Fruit fly (Drosophila melanogaster) whole organism, embryonic: Measurements from ENCODE around the gene CG11560.

ENCODE experiments used
- BtbVII ChIP-seq: fragments of 200-800 bp; sonication (Bioruptor generic); optimal IDR thresholded peaks from 3 replicates; lab custom pipeline; 2017; ENCODE audit warnings: missing biosample characterization, mild to moderate bottlenecking, missing genetic modification characterization
- CG10654 ChIP-seq: fragments of 200-800 bp; sonication (Bioruptor generic); optimal IDR thresholded peaks from 2 replicates; lab custom pipeline; 2016; ENCODE audit warnings: missing biosample characterization, missing genetic modification characterization
- CG11504 ChIP-seq: fragments of 200-800 bp; sonication (Bioruptor generic); optimal IDR thresholded peaks from 3 replicates; lab custom pipeline; 2019; ENCODE audit warnings: missing biosample characterization, mild to moderate bottlenecking, missing genetic modification characterization, moderate library complexity
- CG12299 ChIP-seq: fragments of 200-800 bp; sonication (Bioruptor generic); optimal IDR thresholded peaks from 2 replicates; lab custom pipeline; 2018; ENCODE audit warnings: missing biosample characterization, mild to moderate bottlenecking, missing genetic modification characterization
- CG1233 ChIP-seq: fragments of 200-800 bp; sonication (Bioruptor generic); optimal IDR thresholded peaks from 4 replicates; lab custom pipeline; 2018; ENCODE audit warnings: missing biosample characterization, mild to moderate bottlenecking, missing genetic modification characterization
- CG14014 ChIP-seq: fragments of 200-800 bp; sonication (Bioruptor generic); IDR thresholded peaks from 2 replicates; pipeline ENCODE4 v1.3.6; 2022; ENCODE audit warnings: missing biosample characterization, missing genetic modification characterization
- CG15011 ChIP-seq: fragments of 200-800 bp; sonication (Bioruptor generic); optimal IDR thresholded peaks from 3 replicates; lab custom pipeline; 2018; ENCODE audit warnings: missing biosample characterization, mild to moderate bottlenecking, missing genetic modification characterization
- CG1602 ChIP-seq: fragments of 200-800 bp; sonication (Bioruptor generic); optimal IDR thresholded peaks from 3 replicates; lab custom pipeline; 2016; ENCODE audit warnings: missing biosample characterization, missing genetic modification characterization
- CG17359 ChIP-seq: fragments of 200-800 bp; sonication (Bioruptor generic); optimal IDR thresholded peaks from 3 replicates; lab custom pipeline; 2018; ENCODE audit warnings: missing biosample characterization, mild to moderate bottlenecking, missing genetic modification characterization, moderate library complexity
- CG18619 ChIP-seq: fragments of 200-800 bp; sonication (Bioruptor generic); optimal IDR thresholded peaks from 3 replicates; lab custom pipeline; 2017; ENCODE audit warnings: missing biosample characterization, mild to moderate bottlenecking, missing genetic modification characterization
- CG2202 ChIP-seq: fragments of 200-800 bp; sonication (Bioruptor generic); optimal IDR thresholded peaks from 2 replicates; lab custom pipeline; 2018; ENCODE audit warnings: missing biosample characterization, mild to moderate bottlenecking, missing genetic modification characterization
- CG2712 ChIP-seq: fragments of 200-800 bp; optimal IDR thresholded peaks from 3 replicates; lab custom pipeline; 2019; ENCODE audit warnings: missing biosample characterization, mild to moderate bottlenecking, missing genetic modification characterization, moderate library complexity
- CG31441 ChIP-seq: fragments of 200-800 bp; sonication (Bioruptor generic); IDR thresholded peaks from 2 replicates; pipeline ENCODE4 v1.3.6; 2022; ENCODE audit warnings: missing biosample characterization, missing genetic modification characterization
- CG3281 ChIP-seq: fragments of 200-800 bp; sonication (Bioruptor generic); optimal IDR thresholded peaks from 3 replicates; lab custom pipeline; 2017; ENCODE audit warnings: missing biosample characterization, mild to moderate bottlenecking, missing genetic modification characterization
- CG3838 ChIP-seq: fragments of 200-800 bp; sonication (Bioruptor generic); optimal IDR thresholded peaks from 3 replicates; lab custom pipeline; 2016; ENCODE audit warnings: missing biosample characterization, missing genetic modification characterization
- CG4707 ChIP-seq: fragments of 200-800 bp; sonication (Bioruptor generic); optimal IDR thresholded peaks from 2 replicates; lab custom pipeline; 2018; ENCODE audit warnings: missing biosample characterization, mild to moderate bottlenecking, missing genetic modification characterization, moderate library complexity
- CG7556 ChIP-seq: fragments of 200-800 bp; sonication (Bioruptor generic); optimal IDR thresholded peaks from 2 replicates; lab custom pipeline; 2017; ENCODE audit warnings: missing biosample characterization, mild to moderate bottlenecking, missing genetic modification characterization
- CG7839 ChIP-seq: fragments of 200-800 bp; sonication (Bioruptor generic); optimal IDR thresholded peaks from 3 replicates; lab custom pipeline; 2018; ENCODE audit warnings: missing biosample characterization, mild to moderate bottlenecking, missing genetic modification characterization, moderate library complexity
- CG7987 ChIP-seq: fragments of 200-800 bp; sonication (Bioruptor generic); optimal IDR thresholded peaks from 2 replicates; lab custom pipeline; 2018; ENCODE audit warnings: missing biosample characterization, mild to moderate bottlenecking, missing genetic modification characterization, moderate library complexity
- CG9797 ChIP-seq: fragments of 200-800 bp; sonication (Bioruptor generic); optimal IDR thresholded peaks from 3 replicates; lab custom pipeline; 2018; ENCODE audit warnings: missing biosample characterization, mild to moderate bottlenecking, missing genetic modification characterization
- CG9876 ChIP-seq: fragments of 200-800 bp; sonication (Bioruptor generic); optimal IDR thresholded peaks from 2 replicates; lab custom pipeline; 2016; ENCODE audit warnings: missing biosample characterization, missing genetic modification characterization
- CoRest ChIP-seq: fragments of 200-800 bp; sonication (Bioruptor generic); optimal IDR thresholded peaks from 3 replicates; lab custom pipeline; 2018; ENCODE audit warnings: missing biosample characterization, mild to moderate bottlenecking, missing genetic modification characterization, moderate library complexity
- D ChIP-seq, 2 experiments: fragments of 200-800 bp in 1 of 2; fragments of >200 bp in 1 of 2; sonication (Bioruptor generic) in 1 of 2; optimal IDR thresholded peaks; 2 replicates in 1 of 2; 3 replicates in 1 of 2; lab custom pipeline; 2017; ENCODE audit warnings: mild to moderate bottlenecking in 1 of 2, missing biosample characterization in 1 of 2, missing genetic modification characterization in 1 of 2, missing genetic modification reagents in 1 of 2
- Dfd ChIP-seq, 2 experiments: fragments of >200 bp; optimal IDR thresholded peaks; 2 replicates each; lab custom pipeline; 2017; ENCODE audit warnings: missing biosample characterization in 2 of 2, missing genetic modification characterization in 2 of 2
- ERR ChIP-seq: fragments of 200-800 bp; sonication (Bioruptor generic); optimal IDR thresholded peaks from 2 replicates; lab custom pipeline; 2016; ENCODE audit warnings: missing biosample characterization, missing genetic modification characterization
- Eip74EF ChIP-seq, 2 experiments: fragments of 200-800 bp in 1 of 2; fragments of >200 bp in 1 of 2; sonication (Bioruptor generic) in 1 of 2; optimal IDR thresholded peaks; 2 replicates each; lab custom pipeline; 2017 to 2019; ENCODE audit warnings: missing biosample characterization in 2 of 2, missing genetic modification characterization in 2 of 2, mild to moderate bottlenecking in 1 of 2, moderate library complexity in 1 of 2
- Hr39 ChIP-seq: fragments of >200 bp; optimal IDR thresholded peaks from 2 replicates; lab custom pipeline; 2017
- Med ChIP-seq: fragments of 200-800 bp; sonication (Bioruptor generic); peaks from one replicate; lab custom pipeline; 2016; ENCODE audit warnings: missing biosample characterization, missing genetic modification characterization, mild to moderate bottlenecking, inconsistent platforms, moderate library complexity
- Oaz ChIP-seq: fragments of 200-800 bp; sonication (Bioruptor generic); IDR thresholded peaks from 2 replicates; pipeline ENCODE4 v1.3.6; 2022; ENCODE audit warnings: missing biosample characterization, missing genetic modification characterization
- Opbp ChIP-seq: fragments of 200-800 bp; sonication (Bioruptor generic); IDR thresholded peaks from 3 replicates; pipeline ENCODE4 v1.3.6; 2022; ENCODE audit warnings: missing biosample characterization, missing genetic modification characterization; ENCODE audit not compliant: partially characterized antibody
- Rx ChIP-seq: fragments of 200-800 bp; sonication (Bioruptor generic); IDR thresholded peaks from 2 replicates; pipeline ENCODE4 v1.3.6; 2022; ENCODE audit warnings: missing biosample characterization, missing genetic modification characterization
- Spps ChIP-seq: fragments of 200-800 bp; sonication (Bioruptor generic); optimal IDR thresholded peaks from 2 replicates; lab custom pipeline; 2018; ENCODE audit warnings: missing biosample characterization, mild to moderate bottlenecking, missing genetic modification characterization
- bbx ChIP-seq: fragments of 200-800 bp; sonication (Bioruptor generic); IDR thresholded peaks from 2 replicates; pipeline ENCODE4 v1.3.6; 2022; ENCODE audit warnings: missing biosample characterization, missing genetic modification characterization; ENCODE audit not compliant: partially characterized antibody
- bcd ChIP-seq: fragments of 200-800 bp; sonication (Bioruptor generic); optimal IDR thresholded peaks from 2 replicates; lab custom pipeline; 2017; ENCODE audit warnings: missing biosample characterization, mild to moderate bottlenecking, missing genetic modification characterization
- bigmax ChIP-seq: fragments of 200-800 bp; sonication (Bioruptor generic); optimal IDR thresholded peaks from 2 replicates; lab custom pipeline; 2018; ENCODE audit warnings: missing biosample characterization, mild to moderate bottlenecking, missing genetic modification characterization
- bsh ChIP-seq, 2 experiments: fragments of 200-800 bp; sonication (Bioruptor generic); optimal IDR thresholded peaks; 2 replicates each; lab custom pipeline; 2017 to 2018; ENCODE audit warnings: mild to moderate bottlenecking in 2 of 2, missing biosample characterization in 2 of 2, missing genetic modification characterization in 2 of 2, moderate library complexity in 1 of 2
- btn ChIP-seq: fragments of 200-800 bp; sonication (Bioruptor generic); optimal IDR thresholded peaks from 2 replicates; lab custom pipeline; 2016; ENCODE audit warnings: missing biosample characterization, missing genetic modification characterization
- cg ChIP-seq: fragments of 200-800 bp; sonication (Bioruptor generic); optimal IDR thresholded peaks from 3 replicates; lab custom pipeline; 2019; ENCODE audit warnings: missing biosample characterization, mild to moderate bottlenecking, missing genetic modification characterization, moderate library complexity
- dmrt11E ChIP-seq: fragments of 200-800 bp; sonication (Bioruptor generic); optimal IDR thresholded peaks from 3 replicates; lab custom pipeline; 2018; ENCODE audit warnings: missing biosample characterization, mild to moderate bottlenecking, missing genetic modification characterization, moderate library complexity
- ham ChIP-seq: fragments of 200-800 bp; sonication (Bioruptor generic); IDR thresholded peaks from 2 replicates; pipeline ENCODE4 v1.3.6; 2022; ENCODE audit warnings: missing biosample characterization, missing genetic modification characterization
- hth ChIP-seq: fragments of >200 bp; optimal IDR thresholded peaks from 2 replicates; lab custom pipeline; 2017; ENCODE audit warnings: inconsistent platforms
- nerfin-1 ChIP-seq: fragments of 200-800 bp; sonication (Bioruptor generic); optimal IDR thresholded peaks from 3 replicates; lab custom pipeline; 2019; ENCODE audit warnings: missing biosample characterization, mild to moderate bottlenecking, missing genetic modification characterization, moderate library complexity
- org-1 ChIP-seq: fragments of 200-800 bp; sonication (Bioruptor generic); optimal IDR thresholded peaks from 2 replicates; lab custom pipeline; 2017; ENCODE audit warnings: missing biosample characterization, missing genetic modification characterization
- peb ChIP-seq: fragments of 200-800 bp; sonication (Bioruptor generic); IDR thresholded peaks from 2 replicates; pipeline ENCODE4 v1.3.6; 2022; ENCODE audit warnings: missing biosample characterization, missing genetic modification characterization
- stwl ChIP-seq: fragments of 200-800 bp; sonication (Bioruptor generic); optimal IDR thresholded peaks from 3 replicates; lab custom pipeline; 2018; ENCODE audit warnings: missing biosample characterization, mild to moderate bottlenecking, missing genetic modification characterization, moderate library complexity
- tup ChIP-seq: fragments of 200-800 bp; sonication (Bioruptor generic); optimal IDR thresholded peaks from 2 replicates; lab custom pipeline; 2016; ENCODE audit warnings: missing biosample characterization, mild to moderate bottlenecking, missing genetic modification characterization, moderate library complexity
- unpg ChIP-seq: fragments of 200-800 bp; sonication (Bioruptor generic); optimal IDR thresholded peaks from 3 replicates; lab custom pipeline; 2018; ENCODE audit warnings: missing biosample characterization, mild to moderate bottlenecking, missing genetic modification characterization, moderate library complexity
- vvl ChIP-seq: fragments of 200-800 bp; sonication (Bioruptor generic); IDR thresholded peaks from 2 replicates; pipeline ENCODE4 v1.3.6; 2022; ENCODE audit warnings: missing biosample characterization, missing genetic modification characterization
- wdn ChIP-seq: fragments of 200-800 bp; sonication (Bioruptor generic); IDR thresholded peaks from 2 replicates; pipeline ENCODE4 v1.3.6; 2022; ENCODE audit warnings: missing biosample characterization, missing genetic modification characterization

CG11560 gene

DNA sequence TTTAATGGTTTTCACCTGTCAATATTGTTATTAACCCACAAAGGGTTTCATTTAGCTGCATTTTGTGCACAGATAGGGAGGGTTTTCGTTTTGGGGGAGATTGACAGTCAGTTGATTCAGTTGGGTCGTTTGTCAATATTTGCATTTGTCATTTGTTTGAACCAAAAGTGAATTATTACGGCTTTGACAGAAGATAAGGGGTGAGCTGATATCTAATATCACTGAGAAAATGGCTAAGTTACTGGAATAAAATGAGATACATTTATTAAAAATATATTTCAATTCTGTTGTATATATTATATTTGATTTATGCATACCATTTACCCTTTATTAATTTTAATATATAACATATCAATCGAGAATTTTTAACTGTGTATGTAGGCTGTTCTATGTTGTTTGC lies 36.0 kb upstream of the CG11560 start (continued):
- TF ChIP-seq CoRest (tag; lab: Kevin White, UChicago) (peak; percentile 45), CG14014 (no peak; the same call in 1 of the 2 replicates), CG1233 (GFP tag; lab: Kevin White, UChicago) (peak; percentile 79), CG2202 (tag; lab: Kevin White, UChicago) (peak; percentile 84), CG31441 (peak; percentile 63), Hr39 (lab: Kevin White, UChicago) (no peak), CG9876 (GFP tag; lab: Kevin White, UChicago) (no peak), peb (GFP tag; lab: Robert Waterston, UW) (no peak), CG11504 (peak; percentile 49), D (optimal IDR thresholded peaks at IDR 0.05; lab: Kevin White, UChicago) (no peak), D (GFP tag; optimal IDR thresholded peaks at IDR 0.05; lab: Kevin White, UChicago) (peak; percentile 65), CG7987 (GFP tag; lab: Kevin White, UChicago) (peak; percentile 82), org-1 (peak; percentile 37), btn (GFP tag; lab: Kevin White, UChicago) (no peak), nerfin-1 (tag; lab: Kevin White, UChicago) (peak; percentile 73), CG2712 (tag; lab: Kevin White, UChicago) (peak; percentile 70), CG3281 (GFP tag; lab: Kevin White, UChicago) (peak; percentile 48), CG9797 (GFP tag; lab: Kevin White, UChicago) (no peak), bbx (GFP tag; lab: Robert Waterston, UW) (no peak), CG10654 (GFP tag; lab: Kevin White, UChicago) (peak; percentile 48), CG4707 (GFP tag; lab: Kevin White, UChicago) (peak; percentile 76), Rx (GFP tag; lab: Robert Waterston, UW) (no peak), bigmax (GFP tag; lab: Kevin White, UChicago) (peak; percentile 29)

DNA sequence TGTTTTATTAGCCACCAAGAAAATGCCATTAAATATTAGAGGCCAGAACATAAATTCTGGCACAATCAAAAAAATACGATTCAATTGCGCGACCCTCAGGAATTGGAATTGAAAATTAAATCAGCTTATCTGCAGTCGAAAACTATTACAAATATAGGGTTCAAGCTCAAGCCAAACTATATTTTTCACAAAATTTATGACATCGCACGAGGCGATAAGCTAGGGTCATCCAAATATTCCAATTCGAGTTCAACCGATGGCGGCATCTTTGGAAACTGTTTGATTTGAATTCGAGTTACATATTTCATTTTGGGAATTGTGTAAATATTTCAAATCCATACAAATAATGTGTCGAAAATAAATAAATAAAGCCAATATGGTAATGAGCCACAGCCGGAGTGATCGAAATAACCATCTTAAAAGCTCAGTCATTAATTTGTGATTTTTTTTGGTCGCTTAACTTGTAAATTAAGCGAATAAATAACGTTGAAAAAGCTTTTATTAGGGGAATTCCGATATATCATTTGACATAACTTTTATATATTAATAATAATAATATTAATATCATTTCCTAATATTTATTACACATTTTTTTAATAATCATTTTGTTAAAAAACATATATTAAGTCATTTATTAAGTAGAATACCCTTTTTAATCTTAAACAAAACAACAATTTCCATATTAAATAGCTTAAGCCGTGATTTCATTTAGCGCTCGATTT lies 34.7 kb upstream of the CG11560 start:
- TF ChIP-seq Eip74EF (GFP tag; optimal IDR thresholded peaks at IDR 0.05; lab: Kevin White, UChicago) (peak in 1 of 2 experiments; percentile 10), BtbVII (GFP tag; lab: Kevin White, UChicago) (no peak), wdn (GFP tag; lab: Robert Waterston, UW) (no peak), ham (no peak), CG12299 (no peak), hth (lab: Kevin White, UChicago) (no peak), ERR (no peak), CG17359 (tag; lab: Kevin White, UChicago) (no peak), CG3838 (no peak), Opbp (GFP tag; lab: Robert Waterston, UW) (no peak), stwl (no peak), Spps (tag; lab: Kevin White, UChicago) (no peak), bcd (no peak), Med (peak; percentile 6), tup (no peak), unpg (GFP tag; lab: Kevin White, UChicago) (peak; percentile 52), Oaz (GFP tag; lab: Robert Waterston, UW) (no peak), CG7839 (tag; lab: Kevin White, UChicago) (peak; percentile 24), dmrt11E (peak; percentile 12), bsh (GFP tag; optimal IDR thresholded peaks at IDR 0.05; lab: Kevin White, UChicago) (peak in 1 of 2 experiments; percentile 16), Dfd (GFP tag; optimal IDR thresholded peaks at IDR 0.05; lab: Kevin White, UChicago) (no peak), vvl (GFP tag; lab: Robert Waterston, UW) (peak; percentile 8; the same call in 1 of the 2 replicates), CG18619 (no peak), CG7556 (GFP tag; lab: Kevin White, UChicago) (peak; percentile 44), CG1602 (GFP tag; lab: Kevin White, UChicago) (no peak), cg (GFP tag; lab: Kevin White, UChicago) (no peak), CG15011 (GFP tag; lab: Kevin White, UChicago) (no peak)
